Worm (Caenorhabditis elegans) whole organism, midembryonic: ENCODE results near the gene ntl-4.

Experiments used
- flt-1 ChIP-seq: fragments of 200-800 bp; sonication (Bioruptor generic); IDR thresholded peaks from 2 replicates; pipeline ENCODE4 v1.3.6; 2022; ENCODE audit warnings: missing genetic modification characterization, missing compliant biosample characterization
- ref-1 ChIP-seq: fragments of 200-800 bp; sonication (Bioruptor generic); conservative IDR thresholded peaks from 2 replicates; pipeline ENCODE4 v1.3.6; 2022; ENCODE audit warnings: missing genetic modification reagents, missing genetic modification characterization, missing compliant biosample characterization

- TF ChIP-seq flt-1 (GFP tag; lab: Robert Waterston, UW) (no peak), ref-1 (GFP tag; lab: Robert Waterston, UW) (no peak)
Measured at ce11 chrIV:7881726-7882125, 28.6 kb upstream of the ntl-4 start, which contains the start of gene atic-1.
